Worm (Caenorhabditis elegans) whole organism, L2 larva: Measurements from ENCODE around the gene srh-115.
"Not testable (repeated sequence)": the region's sequence is repeated elsewhere in the genome, so short reads cannot be mapped to it uniquely, and the experiment has no call there.

Experiments used
- Y55F3AM.14 ChIP-seq: fragments of 200-800 bp; sonication (Bioruptor generic); optimal IDR thresholded peaks from 2 replicates; lab custom pipeline; 2018; ENCODE audit warnings: mild to moderate bottlenecking, missing genetic modification characterization, missing compliant biosample characterization
- ZK546.5 ChIP-seq: sonication (generic microtip); optimal IDR thresholded peaks from 2 replicates; lab custom pipeline; 2017; ENCODE audit warnings: missing biosample characterization, missing genetic modification characterization
- alr-1 ChIP-seq: fragments of 150-350 bp; optimal IDR thresholded peaks from 2 replicates; lab custom pipeline; 2014; ENCODE audit warnings: missing biosample characterization, missing genetic modification characterization
- aly-2 ChIP-seq: fragments of 150-350 bp; optimal IDR thresholded peaks from 2 replicates; lab custom pipeline; 2014; ENCODE audit warnings: missing biosample characterization, missing genetic modification characterization
- blmp-1 ChIP-seq: sonication (generic microtip); optimal IDR thresholded peaks from 2 replicates; lab custom pipeline; 2017; ENCODE audit warnings: missing genetic modification characterization, mild to moderate bottlenecking, missing compliant biosample characterization, antibody characterized with exemption, moderate library complexity; ENCODE audit not compliant: insufficient read depth
- ceh-16 ChIP-seq: fragments of 150-350 bp; optimal IDR thresholded peaks from 2 replicates; lab custom pipeline; 2014; ENCODE audit warnings: missing biosample characterization, missing genetic modification characterization
- dmd-4 ChIP-seq: sonication (generic microtip); optimal IDR thresholded peaks from 2 replicates; lab custom pipeline; 2017; ENCODE audit warnings: missing biosample characterization, missing genetic modification characterization
- egl-27 ChIP-seq: sonication (generic microtip); optimal IDR thresholded peaks from 3 replicates; lab custom pipeline; 2017; ENCODE audit warnings: missing biosample characterization, missing genetic modification reagents, missing genetic modification characterization
- elt-1 ChIP-seq: fragments of 150-350 bp; optimal IDR thresholded peaks from 2 replicates; lab custom pipeline; 2014; ENCODE audit warnings: missing biosample characterization, missing genetic modification characterization
- elt-3 ChIP-seq: sonication (generic microtip); optimal IDR thresholded peaks from 2 replicates; lab custom pipeline; 2017; ENCODE audit warnings: missing biosample characterization, missing genetic modification characterization
- fos-1 ChIP-seq: fragments of 150-350 bp; optimal IDR thresholded peaks from 2 replicates; lab custom pipeline; 2014; ENCODE audit warnings: missing biosample characterization, missing genetic modification characterization
- gmeb-1 ChIP-seq: fragments of 150-350 bp; optimal IDR thresholded peaks from 2 replicates; lab custom pipeline; 2014; ENCODE audit warnings: missing biosample characterization, missing genetic modification characterization
- lin-13 ChIP-seq: fragments of 150-350 bp; optimal IDR thresholded peaks from 2 replicates; lab custom pipeline; 2014; ENCODE audit warnings: missing biosample characterization, missing genetic modification reagents, missing genetic modification characterization
- lin-39 ChIP-seq: fragments of 150-350 bp; optimal IDR thresholded peaks from 2 replicates; lab custom pipeline; 2014; ENCODE audit warnings: missing biosample characterization, missing genetic modification reagents, missing genetic modification characterization
- lsy-2 ChIP-seq, 2 experiments: fragments of 150-350 bp in 1 of 2; sonication (generic microtip) in 1 of 2; optimal IDR thresholded peaks; 2 replicates each; lab custom pipeline; 2014 to 2017; ENCODE audit warnings: missing biosample characterization in 2 of 2, missing genetic modification characterization in 2 of 2
- mab-5 ChIP-seq: fragments of 150-350 bp; optimal IDR thresholded peaks from 2 replicates; lab custom pipeline; 2014; ENCODE audit warnings: missing biosample characterization, missing genetic modification characterization
- mbf-1 ChIP-seq: sonication (generic microtip); optimal IDR thresholded peaks from 2 replicates; lab custom pipeline; 2017; ENCODE audit warnings: missing biosample characterization, missing genetic modification characterization
- mdl-1 ChIP-seq, 2 experiments: fragments of 150-350 bp in 1 of 2; sonication (generic microtip) in 1 of 2; optimal IDR thresholded peaks; 2 replicates each; lab custom pipeline; 2017; ENCODE audit warnings: missing biosample characterization in 2 of 2, missing genetic modification characterization in 2 of 2
- nhr-10 ChIP-seq: sonication (generic microtip); optimal IDR thresholded peaks from 2 replicates; lab custom pipeline; 2017; ENCODE audit warnings: missing biosample characterization, missing genetic modification characterization
- nhr-11 ChIP-seq: fragments of 150-350 bp; optimal IDR thresholded peaks from 2 replicates; lab custom pipeline; 2014; ENCODE audit warnings: missing biosample characterization, missing genetic modification characterization
- nhr-12 ChIP-seq: fragments of 150-350 bp; optimal IDR thresholded peaks from 2 replicates; lab custom pipeline; 2014; ENCODE audit warnings: missing biosample characterization, missing genetic modification characterization
- nhr-129 ChIP-seq: fragments of 150-350 bp; optimal IDR thresholded peaks from 2 replicates; lab custom pipeline; 2014; ENCODE audit warnings: missing biosample characterization, missing genetic modification characterization
- nhr-21 ChIP-seq: fragments of 150-350 bp; optimal IDR thresholded peaks from 2 replicates; lab custom pipeline; 2014; ENCODE audit warnings: missing biosample characterization, missing genetic modification characterization
- nhr-237 ChIP-seq: fragments of 150-350 bp; optimal IDR thresholded peaks from 2 replicates; lab custom pipeline; 2014; ENCODE audit warnings: missing biosample characterization, missing genetic modification characterization
- nhr-25 ChIP-seq: fragments of 150-350 bp; sonication (generic microtip); optimal IDR thresholded peaks from 3 replicates; lab custom pipeline; 2014; ENCODE audit warnings: missing biosample characterization, missing genetic modification characterization
- nhr-77 ChIP-seq: fragments of 150-350 bp; optimal IDR thresholded peaks from 2 replicates; lab custom pipeline; 2014; ENCODE audit warnings: missing biosample characterization, missing genetic modification characterization
- peb-1 ChIP-seq: fragments of 150-350 bp; optimal IDR thresholded peaks from 2 replicates; lab custom pipeline; 2014; ENCODE audit warnings: missing biosample characterization, missing genetic modification characterization
- skn-1 ChIP-seq: sonication (generic microtip); optimal IDR thresholded peaks from 2 replicates; lab custom pipeline; 2017; ENCODE audit warnings: missing biosample characterization, missing genetic modification characterization
- sma-9 ChIP-seq, 2 experiments: fragments of 150-350 bp in 1 of 2; sonication (generic microtip) in 1 of 2; optimal IDR thresholded peaks; 2 replicates each; lab custom pipeline; 2014 to 2016; ENCODE audit warnings: missing genetic modification characterization in 2 of 2, mild to moderate bottlenecking in 1 of 2, missing biosample characterization in 1 of 2, missing compliant biosample characterization in 1 of 2, missing genetic modification reagents in 1 of 2, moderate library complexity in 1 of 2
- snpc-4 ChIP-seq: fragments of 150-350 bp; optimal IDR thresholded peaks from 2 replicates; lab custom pipeline; 2014; ENCODE audit warnings: missing biosample characterization, missing genetic modification characterization
- unc-55 ChIP-seq: fragments of 150-350 bp; sonication (generic microtip); optimal IDR thresholded peaks from 3 replicates; lab custom pipeline; 2014; ENCODE audit warnings: missing biosample characterization, missing genetic modification reagents, missing genetic modification characterization
- unc-62 ChIP-seq: fragments of 150-350 bp; optimal IDR thresholded peaks from 2 replicates; lab custom pipeline; 2014; ENCODE audit warnings: missing biosample characterization, missing genetic modification reagents, missing genetic modification characterization
- zag-1 ChIP-seq: fragments of 150-350 bp; optimal IDR thresholded peaks from 2 replicates; lab custom pipeline; 2014; ENCODE audit warnings: missing biosample characterization, missing genetic modification characterization
- ztf-1 ChIP-seq: fragments of 200-800 bp; sonication (Bioruptor generic); conservative IDR thresholded peaks from 2 replicates; pipeline ENCODE4 v1.3.6; 2022; ENCODE audit warnings: missing genetic modification characterization, missing compliant biosample characterization
- ztf-11 ChIP-seq: sonication (generic microtip); optimal IDR thresholded peaks from 2 replicates; lab custom pipeline; 2017; ENCODE audit warnings: missing biosample characterization, missing genetic modification characterization

The srh-115 gene

DNA sequence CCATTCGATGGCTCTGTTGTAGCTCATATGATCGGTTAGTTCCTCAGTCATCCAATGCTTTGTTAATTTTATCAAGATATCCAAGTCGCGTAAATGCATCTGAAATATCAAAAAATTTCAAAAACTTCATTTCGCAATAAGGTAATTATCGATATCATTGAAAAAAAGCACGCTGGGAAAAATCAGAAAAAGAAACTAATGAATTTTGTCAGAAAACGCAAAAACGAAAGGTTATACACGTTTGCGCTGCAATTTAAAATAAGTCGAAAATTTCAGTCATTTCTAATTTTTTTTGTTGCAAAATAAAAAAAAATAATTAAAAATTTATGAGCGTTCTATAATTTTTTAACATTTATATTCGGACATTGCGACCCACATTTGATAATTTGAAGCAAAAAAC, 9.3 kb downstream of the srh-115 start, which contains the start of gene K10G4.3:
Gene K10G4.3 (minus strand): TSS at position 101 of the 400 bp plus-strand sequence.
- TF ChIP-seq nhr-10; elt-3 (tag; lab: Kevin White, UChicago); ztf-11 (tag; lab: Kevin White, UChicago): not testable (repeated sequence)

- TF ChIP-seq nhr-77 (tag; lab: Kevin White, UChicago) (no peak), nhr-237 (tag; lab: Kevin White, UChicago) (no peak), Y55F3AM.14 (GFP tag; lab: Kevin White, UChicago) (no peak), nhr-12 (no peak), mbf-1 (tag; lab: Kevin White, UChicago) (no peak), unc-55 (GFP tag; lab: Kevin White, UChicago) (no peak), mab-5 (tag; lab: Kevin White, UChicago) (no peak), fos-1 (tag; lab: Kevin White, UChicago) (no peak), aly-2 (no peak), ceh-16 (tag; lab: Kevin White, UChicago) (no peak), nhr-21 (tag; lab: Kevin White, UChicago) (no peak), nhr-10 (no peak), mdl-1 (tag; optimal IDR thresholded peaks at IDR 0.05; lab: Kevin White, UChicago) (no peak), zag-1 (tag; lab: Kevin White, UChicago) (no peak)
Measured at ce11 chrV:17272112-17272511, 16.6 kb downstream of the srh-115 start.

ce11 chrV:17273249-17273648, 17.7 kb downstream of the srh-115 start, which contains the start of gene K10G4.10:
Gene K10G4.10 (plus strand): TSS chrV:17273549.
- TF ChIP-seq mab-5 (tag; lab: Kevin White, UChicago) (no peak), peb-1 (tag; lab: Kevin White, UChicago) (no peak), mbf-1 (tag; lab: Kevin White, UChicago) (no peak), lsy-2 (tag; optimal IDR thresholded peaks at IDR 0.05; lab: Kevin White, UChicago) (no peak), nhr-25 (tag; lab: Kevin White, UChicago) (no peak), blmp-1 (tag; lab: Kevin White, UChicago) (no peak), ZK546.5 (tag; lab: Kevin White, UChicago) (no peak), gmeb-1 (tag; lab: Kevin White, UChicago) (no peak)

- no peak for TF ChIP-seq nhr-21 (tag; lab: Kevin White, UChicago)
Measured at ce11 chrV:17284159-17284558, 28.6 kb downstream of the srh-115 start.

- TF ChIP-seq nhr-237 (tag; lab: Kevin White, UChicago) = no peak
- TF ChIP-seq, all 48 proteins: peak for 0
Measured at ce11 chrV:17292740-17293139, 37.2 kb downstream of the srh-115 start.

ce11 chrV:17296443-17296842, 40.9 kb downstream of the srh-115 start:
- TF ChIP-seq unc-62 (no peak), nhr-129 (tag; lab: Kevin White, UChicago) (no peak), mbf-1 (tag; lab: Kevin White, UChicago) (no peak), lin-13 (GFP tag; lab: Kevin White, UChicago) (no peak), egl-27 (tag; lab: Kevin White, UChicago) (no peak), elt-3 (tag; lab: Kevin White, UChicago) (no peak), elt-1 (tag; lab: Kevin White, UChicago) (no peak), peb-1 (tag; lab: Kevin White, UChicago) (no peak), gmeb-1 (tag; lab: Kevin White, UChicago) (no peak)

DNA sequence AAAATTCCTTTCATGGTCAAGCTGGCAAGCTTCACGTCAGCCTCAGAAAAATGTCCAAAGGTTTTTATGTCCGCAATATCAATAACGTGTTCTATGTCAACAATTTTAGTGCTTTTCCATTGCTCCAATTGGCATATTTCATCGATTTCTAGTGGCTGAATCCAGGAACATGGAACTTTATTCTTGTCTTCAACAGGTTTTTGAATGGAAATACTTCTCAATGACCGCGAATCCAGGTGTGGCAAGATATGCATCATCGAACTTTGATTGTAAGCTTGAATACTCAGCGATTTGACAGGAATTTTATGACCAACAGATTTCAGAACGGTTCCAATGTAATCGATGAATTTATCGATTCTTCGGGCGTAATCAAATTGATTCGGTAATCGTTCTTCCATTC, 43.1 kb downstream of the srh-115 start:
- TF ChIP-seq mab-5 (tag; lab: Kevin White, UChicago) (no peak), sma-9 (GFP tag; optimal IDR thresholded peaks at IDR 0.05; lab: Kevin White, UChicago) (no peak), sma-9 (tag; optimal IDR thresholded peaks at IDR 0.05; lab: Kevin White, UChicago) (no peak), lsy-2 (tag; optimal IDR thresholded peaks at IDR 0.05; lab: Kevin White, UChicago) (no peak), nhr-25 (tag; lab: Kevin White, UChicago) (no peak), Y55F3AM.14 (GFP tag; lab: Kevin White, UChicago) (no peak), snpc-4 (tag; lab: Kevin White, UChicago) (no peak), nhr-12 (no peak), alr-1 (tag; lab: Kevin White, UChicago) (no peak), lin-39 (tag; lab: Kevin White, UChicago) (no peak), lin-13 (GFP tag; lab: Kevin White, UChicago) (no peak), elt-1 (tag; lab: Kevin White, UChicago) (no peak), ztf-11 (tag; lab: Kevin White, UChicago) (no peak), dmd-4 (tag; lab: Kevin White, UChicago) (no peak), nhr-129 (tag; lab: Kevin White, UChicago) (no peak), zag-1 (tag; lab: Kevin White, UChicago) (no peak), skn-1 (no peak), ztf-1 (GFP tag; lab: Robert Waterston, UW) (no peak), nhr-11 (tag; lab: Kevin White, UChicago) (no peak)
